Worm (Caenorhabditis elegans): ENCODE results near the gene trcs-2.

The trcs-2 gene

ce11 chrII:8759493-8759892 lies 37.2 kb downstream of the trcs-2 start, which contains the start of gene fut-1:
Gene fut-1, minus strand, starts transcription at chrII:8759593.
- TF ChIP-seq pag-3 (tag; optimal IDR thresholded peaks at IDR 0.05; ENCODE audit: borderline replicate concordance) (no peak), ttx-3 (tag; optimal IDR thresholded peaks at IDR 0.05) (no peak), hlh-13 (GFP tag; optimal IDR thresholded peaks at IDR 0.05) (no peak), ceh-48 (tag; optimal IDR thresholded peaks at IDR 0.05) (no peak), ama-1 (optimal IDR thresholded peaks at IDR 0.05) (no peak), ceh-18 (tag; optimal IDR thresholded peaks at IDR 0.05) (no peak), madf-2 (tag; optimal IDR thresholded peaks at IDR 0.05) (no peak), mec-3 (tag; optimal IDR thresholded peaks at IDR 0.05; ENCODE audit: borderline replicate concordance) (no peak), rnt-1 (tag; optimal IDR thresholded peaks at IDR 0.05) (no peak), ref-2 (tag; optimal IDR thresholded peaks at IDR 0.05) (no peak), pros-1 (tag; optimal IDR thresholded peaks at IDR 0.05) (no peak), unc-3 (GFP tag; conservative IDR thresholded peaks at IDR 0.05) (no peak), unc-3 (tag; optimal IDR thresholded peaks at IDR 0.05) (no peak)

DNA sequence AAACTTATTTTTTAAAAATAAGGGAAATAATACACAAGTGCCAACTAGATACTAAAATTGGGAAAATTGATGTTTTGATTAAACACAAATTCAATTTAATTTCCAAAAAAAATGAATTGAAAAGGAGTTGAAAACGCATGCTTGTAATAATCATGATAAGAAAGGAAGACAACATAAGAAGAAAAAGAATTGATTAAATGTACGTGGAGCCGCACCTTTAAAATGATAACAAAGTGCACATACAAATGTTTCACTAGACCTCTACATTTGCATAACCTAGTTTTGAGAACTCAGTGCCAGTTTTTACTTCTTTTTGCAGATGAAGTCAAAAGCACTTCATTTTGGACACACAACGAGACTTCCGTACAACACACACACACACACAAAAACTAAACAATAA lies 39.5 kb downstream of the trcs-2 start:
- TF ChIP-seq hlh-13 (GFP tag; optimal IDR thresholded peaks at IDR 0.05) (no peak), rnt-1 (tag; optimal IDR thresholded peaks at IDR 0.05) (no peak), nhr-11 (tag; optimal IDR thresholded peaks at IDR 0.05) (no peak), madf-2 (tag; optimal IDR thresholded peaks at IDR 0.05) (no peak), hlh-30 (tag; optimal IDR thresholded peaks at IDR 0.05; ENCODE audit: insufficient read depth) (no peak)

- no peak for TF ChIP-seq hlh-30 (tag; optimal IDR thresholded peaks at IDR 0.05; ENCODE audit: insufficient read depth)
- TF ChIP-seq unc-86 (tag; optimal IDR thresholded peaks at IDR 0.05), result no peak
- TF ChIP-seq ceh-31 (tag; optimal IDR thresholded peaks at IDR 0.05), result no peak
- TF ChIP-seq elt-4 (tag; optimal IDR thresholded peaks at IDR 0.05), result no peak
- TF ChIP-seq K02D7.2 (tag; optimal IDR thresholded peaks at IDR 0.05), result no peak
- no peak for TF ChIP-seq ceh-22 (tag; optimal IDR thresholded peaks at IDR 0.05)
- no peak for TF ChIP-seq C08G9.2 (tag; optimal IDR thresholded peaks at IDR 0.05)
- TF ChIP-seq ztf-16 (tag; optimal IDR thresholded peaks at IDR 0.05), result no peak
- no peak for TF ChIP-seq nhr-11 (tag; optimal IDR thresholded peaks at IDR 0.05)
- TF ChIP-seq odd-2 (tag; optimal IDR thresholded peaks at IDR 0.05), result no peak
Measured at ce11 chrII:8763367-8763766, 41.1 kb downstream of the trcs-2 start.

- TF ChIP-seq zip-5 (tag; optimal IDR thresholded peaks at IDR 0.05) (no peak), sdc-2 (tag; optimal IDR thresholded peaks at IDR 0.05) (no peak), T23F11.4 (GFP tag; optimal IDR thresholded peaks at IDR 0.05) (no peak), ahr-1 (tag; optimal IDR thresholded peaks at IDR 0.05) (no peak), ztf-16 (tag; optimal IDR thresholded peaks at IDR 0.05) (no peak), ceh-34 (tag; optimal IDR thresholded peaks at IDR 0.05) (no peak), pag-3 (tag; optimal IDR thresholded peaks at IDR 0.05; ENCODE audit: borderline replicate concordance) (no peak)
Measured at ce11 chrII:8764332-8764731, 42.1 kb downstream of the trcs-2 start.

DNA sequence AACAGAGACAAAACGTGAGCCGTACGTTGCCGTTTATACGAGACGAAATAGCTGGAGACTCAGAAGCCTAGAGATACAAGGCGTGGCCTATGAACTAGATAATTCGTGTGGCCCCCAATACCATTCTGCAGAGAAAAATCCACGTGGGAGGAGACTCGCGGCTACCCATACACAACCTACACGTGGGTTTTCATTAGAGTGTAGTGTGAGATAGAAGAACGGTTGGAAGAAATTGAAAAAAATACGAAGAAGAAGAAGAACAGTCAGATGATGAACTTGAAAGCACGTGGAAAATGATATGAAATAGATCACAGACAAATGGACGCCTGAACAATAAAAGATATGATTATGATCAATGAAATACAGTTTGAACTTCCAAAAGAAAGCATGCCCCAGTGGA lies 42.9 kb downstream of the trcs-2 start:
- no peak for TF ChIP-seq ceh-45 (GFP tag; IDR thresholded peaks at IDR 0.05)
- TF ChIP-seq ceh-31 (tag; optimal IDR thresholded peaks at IDR 0.05), result no peak
- no peak for TF ChIP-seq ama-1 (optimal IDR thresholded peaks at IDR 0.05)
- TF ChIP-seq C08G9.2 (tag; optimal IDR thresholded peaks at IDR 0.05), result no peak
- no peak for TF ChIP-seq sdc-2 (tag; optimal IDR thresholded peaks at IDR 0.05)
- TF ChIP-seq hlh-6 (tag; optimal IDR thresholded peaks at IDR 0.05), result no peak
- no peak for TF ChIP-seq elt-4 (tag; optimal IDR thresholded peaks at IDR 0.05)

ce11 chrII:8766475-8766874 lies 44.2 kb downstream of the trcs-2 start, which contains the start of the genes nsph-1.1 and K08F8.15:
Gene nsph-1.1, plus strand, starts transcription at chrII:8766775.
Gene K08F8.15, plus strand, starts transcription at chrII:8766809.
- no peak for TF ChIP-seq ceh-9 (tag; optimal IDR thresholded peaks at IDR 0.05)
- no peak for TF ChIP-seq pqm-1 (tag; optimal IDR thresholded peaks at IDR 0.05)
- TF ChIP-seq ref-2 (tag; optimal IDR thresholded peaks at IDR 0.05), result no peak
- TF ChIP-seq nhr-11 (tag; optimal IDR thresholded peaks at IDR 0.05), result no peak
- TF ChIP-seq pha-2 (tag; optimal IDR thresholded peaks at IDR 0.05), result no peak
- TF ChIP-seq nhr-232 (tag; optimal IDR thresholded peaks at IDR 0.05), result no peak
- no peak for TF ChIP-seq pax-1 (tag; optimal IDR thresholded peaks at IDR 0.05)
- no peak for TF ChIP-seq Y22D7AL.16 (tag; optimal IDR thresholded peaks at IDR 0.05)
- TF ChIP-seq tbx-2 (tag; optimal IDR thresholded peaks at IDR 0.05), result no peak
- no peak for TF ChIP-seq lin-11 (tag; optimal IDR thresholded peaks at IDR 0.05)
- TF ChIP-seq gmeb-2 (tag; optimal IDR thresholded peaks at IDR 0.05), result no peak
- no peak for TF ChIP-seq ceh-45 (GFP tag; IDR thresholded peaks at IDR 0.05)
- TF ChIP-seq hlh-8 (tag; optimal IDR thresholded peaks at IDR 0.05), result no peak
- no peak for TF ChIP-seq eyg-1 (tag; optimal IDR thresholded peaks at IDR 0.05)
- TF ChIP-seq npax-4 (tag; optimal IDR thresholded peaks at IDR 0.05), result no peak
- no peak for TF ChIP-seq ama-1 (optimal IDR thresholded peaks at IDR 0.05)
- TF ChIP-seq ceh-24 (tag; optimal IDR thresholded peaks at IDR 0.05), result no peak

All from whole organism, late embryonic.